Fruit fly (Drosophila melanogaster) Kc167 (cell line): ENCODE data around the gene CG7841.

ENCODE experiments used
- psq ChIP-seq: fragments of >200 bp; optimal IDR thresholded peaks from 2 replicates; lab custom pipeline; 2017; ENCODE audit warnings: missing external identifiers
- ttk ChIP-seq: sonication (Bioruptor generic); optimal IDR thresholded peaks from 2 replicates; lab custom pipeline; 2017; ENCODE audit warnings: missing external identifiers

DNA sequence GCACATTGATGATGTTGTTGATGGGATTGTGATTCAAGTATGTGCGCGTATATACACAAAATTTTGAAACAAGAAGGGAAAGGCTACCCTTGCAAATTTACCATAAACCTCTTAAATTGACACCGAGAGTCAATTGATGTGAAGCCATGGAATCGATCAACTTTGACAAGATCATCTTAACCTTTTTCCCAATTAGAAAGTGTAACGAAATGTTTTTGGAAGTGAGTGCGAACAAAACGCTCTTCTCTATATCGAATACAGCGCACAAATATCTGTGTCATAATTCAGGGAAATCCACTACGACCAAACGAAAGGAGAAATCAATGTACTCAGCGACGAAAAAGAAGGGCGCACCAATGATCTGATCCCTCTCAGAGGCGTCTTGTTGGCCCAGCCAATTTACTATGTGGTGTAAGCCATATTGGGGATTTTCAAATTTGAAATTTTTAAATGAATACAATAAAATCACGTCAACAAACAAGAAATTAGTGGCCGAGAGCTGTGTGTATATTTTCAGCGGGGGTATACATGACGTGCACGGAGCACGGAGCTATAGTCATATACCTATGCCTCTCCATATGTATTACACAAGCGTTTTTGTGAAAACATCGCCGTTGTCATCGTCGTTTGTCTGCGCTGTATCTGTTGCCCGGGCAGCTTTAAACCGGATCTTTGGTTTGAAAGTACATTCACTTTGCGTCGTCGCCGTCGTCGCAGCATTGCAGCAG is 25.5 kb upstream of the CG7841 start:
- TF ChIP-seq ttk, result no peak
- TF ChIP-seq psq (lab: Kevin White, UChicago), result no peak
